Worm (Caenorhabditis elegans) whole organism, L2 larva: ENCODE measurements around the gene F33D4.4.

Experiments used
- blmp-1 ChIP-seq: sonication (generic microtip); optimal IDR thresholded peaks from 2 replicates; lab custom pipeline; 2017; ENCODE audit warnings: missing genetic modification characterization, mild to moderate bottlenecking, missing compliant biosample characterization, antibody characterized with exemption, moderate library complexity; ENCODE audit not compliant: insufficient read depth
- ceh-82 ChIP-seq: fragments of 150-350 bp; optimal IDR thresholded peaks from 2 replicates; lab custom pipeline; 2014; ENCODE audit warnings: missing biosample characterization, missing genetic modification characterization
- lin-13 ChIP-seq: fragments of 150-350 bp; optimal IDR thresholded peaks from 2 replicates; lab custom pipeline; 2014; ENCODE audit warnings: missing biosample characterization, missing genetic modification reagents, missing genetic modification characterization
- mab-5 ChIP-seq: fragments of 150-350 bp; optimal IDR thresholded peaks from 2 replicates; lab custom pipeline; 2014; ENCODE audit warnings: missing biosample characterization, missing genetic modification characterization
- nhr-12 ChIP-seq: fragments of 150-350 bp; optimal IDR thresholded peaks from 2 replicates; lab custom pipeline; 2014; ENCODE audit warnings: missing biosample characterization, missing genetic modification characterization
- nhr-237 ChIP-seq: fragments of 150-350 bp; optimal IDR thresholded peaks from 2 replicates; lab custom pipeline; 2014; ENCODE audit warnings: missing biosample characterization, missing genetic modification characterization
- snpc-4 ChIP-seq: fragments of 150-350 bp; optimal IDR thresholded peaks from 2 replicates; lab custom pipeline; 2014; ENCODE audit warnings: missing biosample characterization, missing genetic modification characterization
- ztf-11 ChIP-seq: sonication (generic microtip); optimal IDR thresholded peaks from 2 replicates; lab custom pipeline; 2017; ENCODE audit warnings: missing biosample characterization, missing genetic modification characterization

ce11 chrIV:7722806-7723205 is 16.1 kb upstream of the F33D4.4 start, which contains the start of gene C50F7.6:
- TF ChIP-seq ztf-11 (tag; lab: Kevin White, UChicago) (no peak), ceh-82 (tag; lab: Kevin White, UChicago) (no peak), nhr-12 (no peak), lin-13 (GFP tag; lab: Kevin White, UChicago) (no peak), snpc-4 (tag; lab: Kevin White, UChicago) (no peak), nhr-237 (no peak), blmp-1 (tag; lab: Kevin White, UChicago) (no peak), mab-5 (tag; lab: Kevin White, UChicago) (no peak)
